Fruit fly (Drosophila melanogaster) ovary, adult (tissue): ENCODE data around the gene Dhc62B.

Experiments used
- CG17801 ChIP-seq: fragments of 200-800 bp; optimal IDR thresholded peaks from 2 replicates; lab custom pipeline; 2019; ENCODE audit warnings: missing biosample characterization, mild to moderate bottlenecking, missing genetic modification characterization, moderate library complexity; ENCODE audit not compliant: partially characterized antibody

Dhc62B gene

DNA sequence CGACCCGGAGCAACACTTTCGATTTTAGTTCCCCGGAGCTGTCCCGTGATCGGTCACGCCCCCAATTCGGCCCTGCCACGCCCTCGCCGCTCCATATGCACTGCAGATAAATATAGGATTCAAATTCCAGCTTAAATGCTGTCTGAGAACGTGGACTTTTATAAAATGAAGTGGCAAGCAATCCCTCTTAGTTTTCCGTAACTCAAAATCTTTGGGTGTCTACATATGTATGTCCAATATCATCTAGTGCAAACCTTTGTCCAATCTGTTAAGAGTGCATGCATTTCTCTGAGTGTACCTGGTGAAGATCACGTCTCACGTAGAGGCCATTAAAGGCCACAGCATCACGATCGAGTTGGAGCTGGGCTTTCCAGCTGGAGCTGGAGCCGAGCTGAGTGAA lies 61.0 kb downstream of the Dhc62B start:
- no peak for TF ChIP-seq CG17801 (GFP tag; lab: Kevin White, UChicago)
